ENCODE assay signal across 1 fruit fly cellular context in genomic region chr2L:1649244-1649827, dm6.
TF ChIP-seq lines count a peak whose summit lies in the region.

No protein-coding gene starts in this region.

TF ChIP-seq in whole organism, embryonic, 481 proteins besides CTCF, POLR2A, EP300 and RAD21 (continued from another document and continues in another):
- TF ChIP-seq CG31441 (GFP tag; IDR thresholded peaks at IDR 0.05; lab: Robert Waterston, UW) (peak; percentile 91), CG3995 (GFP tag; optimal IDR thresholded peaks at IDR 0.05; lab: Kevin White, UChicago) (peak; percentile 44), CG1832 (GFP tag; optimal IDR thresholded peaks at IDR 0.05; lab: Kevin White, UChicago) (no peak), CG3065 (GFP tag; optimal IDR thresholded peaks at IDR 0.05; lab: Kevin White, UChicago) (peak; percentile 66), CG1602 (GFP tag; optimal IDR thresholded peaks at IDR 0.05; lab: Kevin White, UChicago) (peak; percentile 79), CG4424 (GFP tag; optimal IDR thresholded peaks at IDR 0.05; lab: Kevin White, UChicago) (peak; percentile 85), lab (GFP tag; optimal IDR thresholded peaks at IDR 0.05; lab: Kevin White, UChicago) (peak; percentile 96), CG10654 (GFP tag; optimal IDR thresholded peaks at IDR 0.05; lab: Kevin White, UChicago) (peak; percentile 75), z (GFP tag; IDR thresholded peaks at IDR 0.05; lab: Robert Waterston, UW) (no peak; the same call in 2 of the 3 replicates), CG31365 (tag; optimal IDR thresholded peaks at IDR 0.05; lab: Kevin White, UChicago) (peak; percentile 6), Hsf (GFP tag; optimal IDR thresholded peaks at IDR 0.05; lab: Kevin White, UChicago) (peak; percentile 65), gt (GFP tag; IDR thresholded peaks at IDR 0.05; lab: Robert Waterston, UW) (peak; percentile 80), Ssrp (tag; optimal IDR thresholded peaks at IDR 0.05; lab: Kevin White, UChicago) (peak; percentile 95), seq (GFP tag; IDR thresholded peaks at IDR 0.05; lab: Robert Waterston, UW) (peak; percentile 90), so (GFP tag; IDR thresholded peaks at IDR 0.05; lab: Robert Waterston, UW) (peak; percentile 64), cwo (GFP tag; optimal IDR thresholded peaks at IDR 0.05; lab: Kevin White, UChicago) (peak; percentile 93), chm (GFP tag; IDR thresholded peaks at IDR 0.05; lab: Robert Waterston, UW) (0 out of 2 replicates have a peak, but pooled peaks have one; percentile 6), da (GFP tag; optimal IDR thresholded peaks at IDR 0.05; lab: Kevin White, UChicago) (no peak), ato (GFP tag; IDR thresholded peaks at IDR 0.05; lab: Robert Waterston, UW; ENCODE audit: partially characterized antibody) (no peak), CG17568 (GFP tag; optimal IDR thresholded peaks at IDR 0.05; lab: Kevin White, UChicago) (peak; percentile 59), inv (GFP tag; IDR thresholded peaks at IDR 0.05; lab: Robert Waterston, UW; ENCODE audit: partially characterized antibody) (peak; percentile 57), CG33557 (GFP tag; optimal IDR thresholded peaks at IDR 0.05; lab: Kevin White, UChicago) (peak; percentile 28), emc (GFP tag; optimal IDR thresholded peaks at IDR 0.05; lab: Kevin White, UChicago) (no peak), cas (GFP tag; IDR thresholded peaks at IDR 0.05; lab: Robert Waterston, UW) (peak; percentile 79), CG14710 (tag; optimal IDR thresholded peaks at IDR 0.05; lab: Kevin White, UChicago) (peak; percentile 93), CG13123 (GFP tag; optimal IDR thresholded peaks at IDR 0.05; lab: Kevin White, UChicago) (peak; percentile 76), CG7987 (GFP tag; optimal IDR thresholded peaks at IDR 0.05; lab: Kevin White, UChicago) (peak; percentile 72), ranshi (GFP tag; IDR thresholded peaks at IDR 0.05; lab: Robert Waterston, UW) (peak; percentile 88), fd96Cb (tag; optimal IDR thresholded peaks at IDR 0.05; lab: Kevin White, UChicago) (peak; percentile 97), NK7.1 (GFP tag; optimal IDR thresholded peaks at IDR 0.05; lab: Kevin White, UChicago) (no peak), zf30C (GFP tag; optimal IDR thresholded peaks at IDR 0.05; lab: Kevin White, UChicago) (peak; percentile 72), Mrtf (GFP tag; IDR thresholded peaks at IDR 0.05; lab: Robert Waterston, UW) (peak; percentile 94), CG2199 (GFP tag; IDR thresholded peaks at IDR 0.05; lab: Robert Waterston, UW) (0 out of 3 replicates have a peak, but pooled peaks have one; percentile 72), Meics (GFP tag; optimal IDR thresholded peaks at IDR 0.05; lab: Kevin White, UChicago) (peak; percentile 96), bowl (GFP tag; IDR thresholded peaks at IDR 0.05; lab: Robert Waterston, UW) (peak; percentile 83), tap (tag; optimal IDR thresholded peaks at IDR 0.05; lab: Kevin White, UChicago) (peak; percentile 87), CG17361 (GFP tag; IDR thresholded peaks at IDR 0.05; lab: Robert Waterston, UW) (peak; percentile 95), lov (optimal IDR thresholded peaks at IDR 0.05; lab: Kevin White, UChicago) (no peak), lov (GFP tag; IDR thresholded peaks at IDR 0.05; lab: Robert Waterston, UW) (peak; percentile 82; the same call in 1 of the 3 replicates), CG2889 (GFP tag; IDR thresholded peaks at IDR 0.05; lab: Robert Waterston, UW) (peak; percentile 69), CG12236 (GFP tag; optimal IDR thresholded peaks at IDR 0.05; lab: Kevin White, UChicago) (no peak), bigmax (GFP tag; optimal IDR thresholded peaks at IDR 0.05; lab: Kevin White, UChicago) (no peak), ase (GFP tag; IDR thresholded peaks at IDR 0.05; lab: Robert Waterston, UW) (peak; percentile 85), eyg (GFP tag; optimal IDR thresholded peaks at IDR 0.05; lab: Kevin White, UChicago) (no peak), CG3847 (GFP tag; IDR thresholded peaks at IDR 0.05; lab: Robert Waterston, UW) (peak; percentile 75), dpn (GFP tag; optimal IDR thresholded peaks at IDR 0.05; lab: Kevin White, UChicago) (peak; percentile 53 to 89), NC2β (GFP tag; optimal IDR thresholded peaks at IDR 0.05; lab: Kevin White, UChicago) (no peak), CG4328 (GFP tag; optimal IDR thresholded peaks at IDR 0.05; lab: Kevin White, UChicago) (peak; percentile 80), HHEX (GFP tag; optimal IDR thresholded peaks at IDR 0.05; lab: Kevin White, UChicago) (peak; percentile 91), nerfin-1 (tag; optimal IDR thresholded peaks at IDR 0.05; lab: Kevin White, UChicago) (peak; percentile 94), CG4404 (GFP tag; IDR thresholded peaks at IDR 0.05; lab: Robert Waterston, UW) (peak; percentile 84), Fer2 (tag; optimal IDR thresholded peaks at IDR 0.05; lab: Kevin White, UChicago) (peak; percentile 82), cg (GFP tag; optimal IDR thresholded peaks at IDR 0.05; lab: Kevin White, UChicago) (no peak), CG4707 (GFP tag; optimal IDR thresholded peaks at IDR 0.05; lab: Kevin White, UChicago) (peak; percentile 76), CG2712 (tag; optimal IDR thresholded peaks at IDR 0.05; lab: Kevin White, UChicago) (peak; percentile 92), CG1233 (GFP tag; optimal IDR thresholded peaks at IDR 0.05; lab: Kevin White, UChicago) (peak; percentile 93), fd3F (GFP tag; optimal IDR thresholded peaks at IDR 0.05; lab: Kevin White, UChicago) (peak; percentile 85), CG9437 (GFP tag; optimal IDR thresholded peaks at IDR 0.05; lab: Kevin White, UChicago) (peak; percentile 95), Adf1 (GFP tag; IDR thresholded peaks at IDR 0.05; lab: Robert Waterston, UW) (peak; percentile 73), Vsx1 (GFP tag; optimal IDR thresholded peaks at IDR 0.05; lab: Kevin White, UChicago) (peak; percentile 83), B-H2 (GFP tag; optimal IDR thresholded peaks at IDR 0.05; lab: Kevin White, UChicago) (peak; percentile 70), Camta (GFP tag; optimal IDR thresholded peaks at IDR 0.05; lab: Kevin White, UChicago) (no peak), sens (GFP tag; lab: Kevin White, UChicago) (peak; percentile 76), CG10274 (GFP tag; optimal IDR thresholded peaks at IDR 0.05; lab: Kevin White, UChicago) (peak; percentile 53), CG3726 (GFP tag; IDR thresholded peaks at IDR 0.05; lab: Robert Waterston, UW) (peak; percentile 85), gfzf (GFP tag; optimal IDR thresholded peaks at IDR 0.05; lab: Kevin White, UChicago) (no peak), PHDP (tag; optimal IDR thresholded peaks at IDR 0.05; lab: Kevin White, UChicago) (peak; percentile 97), org-1 (GFP tag; optimal IDR thresholded peaks at IDR 0.05; lab: Kevin White, UChicago) (peak; percentile 89), nerfin-2 (GFP tag; IDR thresholded peaks at IDR 0.05; lab: Robert Waterston, UW; ENCODE audit: partially characterized antibody) (no peak), Hmr (GFP tag; optimal IDR thresholded peaks at IDR 0.05; lab: Kevin White, UChicago) (peak; percentile 95), CG17328 (GFP tag; IDR thresholded peaks at IDR 0.05; lab: Robert Waterston, UW) (peak; percentile 85), fu2 (GFP tag; optimal IDR thresholded peaks at IDR 0.05; lab: Kevin White, UChicago) (no peak), bsh (GFP tag; optimal IDR thresholded peaks at IDR 0.05; lab: Kevin White, UChicago) (peak in 1 of 2 experiments; percentile 94), Side (GFP tag; optimal IDR thresholded peaks at IDR 0.05; lab: Kevin White, UChicago) (no peak), az2 (GFP tag; optimal IDR thresholded peaks at IDR 0.05; lab: Kevin White, UChicago) (peak; percentile 80), Jarid2 (GFP tag; optimal IDR thresholded peaks at IDR 0.05; lab: Kevin White, UChicago) (peak; percentile 81), Sry-δ (GFP tag; optimal IDR thresholded peaks at IDR 0.05; lab: Kevin White, UChicago) (no peak), CG12071 (GFP tag; optimal IDR thresholded peaks at IDR 0.05; lab: Kevin White, UChicago) (peak; percentile 71), CG14014 (GFP tag; IDR thresholded peaks at IDR 0.05; lab: Robert Waterston, UW) (peak; percentile 68), unc-4 (GFP tag; IDR thresholded peaks at IDR 0.05; lab: Robert Waterston, UW; ENCODE audit: partially characterized antibody) (no peak), Atf3 (GFP tag; optimal IDR thresholded peaks at IDR 0.05; lab: Kevin White, UChicago) (peak; percentile 26), her (GFP tag; optimal IDR thresholded peaks at IDR 0.05; lab: Kevin White, UChicago) (no peak), E2f2 (GFP tag; IDR thresholded peaks at IDR 0.05; lab: Robert Waterston, UW) (peak; percentile 72; the same call in 1 of the 2 replicates), CG15479 (GFP tag; optimal IDR thresholded peaks at IDR 0.05; lab: Kevin White, UChicago) (no peak), mld (GFP tag; IDR thresholded peaks at IDR 0.05; lab: Robert Waterston, UW; ENCODE audit: partially characterized antibody) (no peak), sd (tag; optimal IDR thresholded peaks at IDR 0.05; lab: Kevin White, UChicago) (peak; percentile 44), CG6689 (GFP tag; IDR thresholded peaks at IDR 0.05; lab: Robert Waterston, UW) (peak; percentile 86), Asciz (GFP tag; optimal IDR thresholded peaks at IDR 0.05; lab: Kevin White, UChicago) (peak; percentile 98), CG16813 (GFP tag; IDR thresholded peaks at IDR 0.05; lab: Robert Waterston, UW; ENCODE audit: partially characterized antibody) (peak; percentile 61; the same call in 2 of the 3 replicates), CG15514 (GFP tag; optimal IDR thresholded peaks at IDR 0.05; lab: Kevin White, UChicago) (peak; percentile 79), CG11085 (GFP tag; IDR thresholded peaks at IDR 0.05; lab: Robert Waterston, UW) (peak; percentile 84), Dip3 (GFP tag; optimal IDR thresholded peaks at IDR 0.05; lab: Kevin White, UChicago) (peak; percentile 44), Usf (GFP tag; optimal IDR thresholded peaks at IDR 0.05; lab: Kevin White, UChicago) (peak; percentile 62), Ada2b (GFP tag; IDR thresholded peaks at IDR 0.05; lab: Robert Waterston, UW) (peak; percentile 90), sob (GFP tag; IDR thresholded peaks at IDR 0.05; lab: Robert Waterston, UW) (peak; percentile 91), sr (GFP tag; IDR thresholded peaks at IDR 0.05; lab: Robert Waterston, UW) (peak; percentile 64; the same call in 2 of the 3 replicates), CG5245 (GFP tag; optimal IDR thresholded peaks at IDR 0.05; lab: Kevin White, UChicago) (peak; percentile 61), ac (GFP tag; optimal IDR thresholded peaks at IDR 0.05; lab: Kevin White, UChicago) (no peak), Pdp1 (GFP tag; optimal IDR thresholded peaks at IDR 0.05; lab: Kevin White, UChicago) (peak; percentile 43 to 60), eve (GFP tag; optimal IDR thresholded peaks at IDR 0.05; lab: Kevin White, UChicago) (peak in 1 of 2 experiments; percentile 88), tgo (GFP tag; IDR thresholded peaks at IDR 0.05; lab: Robert Waterston, UW) (peak; percentile 91), NFAT (GFP tag; IDR thresholded peaks at IDR 0.05; lab: Robert Waterston, UW) (peak; percentile 89), pita (GFP tag; optimal IDR thresholded peaks at IDR 0.05; lab: Kevin White, UChicago) (no peak), CG11093 (GFP tag; IDR thresholded peaks at IDR 0.05; lab: Robert Waterston, UW) (peak; percentile 89), Dll (GFP tag; IDR thresholded peaks at IDR 0.05; lab: Robert Waterston, UW; ENCODE audit: partially characterized antibody) (no peak), lmd (GFP tag; IDR thresholded peaks at IDR 0.05; lab: Robert Waterston, UW) (peak; percentile 92), wor (GFP tag; IDR thresholded peaks at IDR 0.05; lab: Robert Waterston, UW) (peak; percentile 89), CG7372 (GFP tag; IDR thresholded peaks at IDR 0.05; lab: Robert Waterston, UW) (peak; percentile 83), dimm (GFP tag; IDR thresholded peaks at IDR 0.05; lab: Robert Waterston, UW) (no peak; the same call in 1 of the 2 replicates), Rx (GFP tag; IDR thresholded peaks at IDR 0.05; lab: Robert Waterston, UW) (peak; percentile 95), cato (GFP tag; optimal IDR thresholded peaks at IDR 0.05; lab: Kevin White, UChicago; ENCODE audit: borderline replicate concordance) (peak; percentile 53), ATbp (GFP tag; optimal IDR thresholded peaks at IDR 0.05; lab: Kevin White, UChicago) (peak; percentile 93), Dref (GFP tag; IDR thresholded peaks at IDR 0.05; lab: Robert Waterston, UW) (no peak), Hr3 (GFP tag; optimal IDR thresholded peaks at IDR 0.05; lab: Kevin White, UChicago) (peak; percentile 96), Hand (GFP tag; optimal IDR thresholded peaks at IDR 0.05; lab: Kevin White, UChicago) (peak; percentile 93), lola (GFP tag; optimal IDR thresholded peaks at IDR 0.05; lab: Kevin White, UChicago) (peak in 1 of 3 experiments; percentile 59), sna (GFP tag; IDR thresholded peaks at IDR 0.05; lab: Robert Waterston, UW; ENCODE audit: partially characterized antibody) (no peak), chinmo (GFP tag; IDR thresholded peaks at IDR 0.05; lab: Robert Waterston, UW; ENCODE audit: partially characterized antibody) (no peak), phol (tag; optimal IDR thresholded peaks at IDR 0.05; lab: Kevin White, UChicago) (peak; percentile 98), Sry-β (GFP tag; optimal IDR thresholded peaks at IDR 0.05; lab: Kevin White, UChicago) (peak; percentile 34), exex (tag; optimal IDR thresholded peaks at IDR 0.05; lab: Kevin White, UChicago) (peak; percentile 70), tio (GFP tag; optimal IDR thresholded peaks at IDR 0.05; lab: Kevin White, UChicago) (peak; percentile 82), CG34422 (GFP tag; IDR thresholded peaks at IDR 0.05; lab: Robert Waterston, UW) (peak; percentile 96), CG4730 (GFP tag; IDR thresholded peaks at IDR 0.05; lab: Robert Waterston, UW) (peak; percentile 87), CG12744 (GFP tag; optimal IDR thresholded peaks at IDR 0.05; lab: Kevin White, UChicago) (peak; percentile 2), CG17359 (tag; optimal IDR thresholded peaks at IDR 0.05; lab: Kevin White, UChicago) (peak; percentile 98), gcm2 (GFP tag; optimal IDR thresholded peaks at IDR 0.05; lab: Kevin White, UChicago) (no peak), ab (GFP tag; optimal IDR thresholded peaks at IDR 0.05; lab: Kevin White, UChicago) (peak; percentile 41), usp (GFP tag; optimal IDR thresholded peaks at IDR 0.05; lab: Kevin White, UChicago) (no peak), CG7745 (tag; optimal IDR thresholded peaks at IDR 0.05; lab: Kevin White, UChicago) (no peak), Blimp-1 (GFP tag; optimal IDR thresholded peaks at IDR 0.05; lab: Kevin White, UChicago) (peak; percentile 95)
